Fruit fly (Drosophila melanogaster) whole organism, embryonic: ENCODE results near the gene HHEX.

Source experiments
- Atf3 ChIP-seq: fragments of 200-800 bp; sonication (Bioruptor generic); optimal IDR thresholded peaks from 3 replicates; lab custom pipeline; 2016; ENCODE audit warnings: missing biosample characterization, missing genetic modification characterization
- CG10366 ChIP-seq: fragments of 200-800 bp; sonication (Bioruptor generic); IDR thresholded peaks from 2 replicates; pipeline ENCODE4 v1.3.6; 2022; ENCODE audit warnings: missing biosample characterization, missing genetic modification characterization
- CG10565 ChIP-seq: fragments of 200-800 bp; sonication (Bioruptor generic); optimal IDR thresholded peaks from 3 replicates; lab custom pipeline; 2016; ENCODE audit warnings: missing biosample characterization, mild to moderate bottlenecking, missing genetic modification characterization
- CG12219 ChIP-seq: fragments of 200-800 bp; sonication (Bioruptor generic); optimal IDR thresholded peaks from 3 replicates; lab custom pipeline; 2018; ENCODE audit warnings: missing biosample characterization, mild to moderate bottlenecking, missing genetic modification characterization
- CG1233 ChIP-seq: fragments of 200-800 bp; sonication (Bioruptor generic); optimal IDR thresholded peaks from 4 replicates; lab custom pipeline; 2018; ENCODE audit warnings: missing biosample characterization, mild to moderate bottlenecking, missing genetic modification characterization
- CG13424 ChIP-seq: fragments of 200-800 bp; sonication (Bioruptor generic); optimal IDR thresholded peaks from 2 replicates; lab custom pipeline; 2019; ENCODE audit warnings: missing biosample characterization, mild to moderate bottlenecking, missing genetic modification characterization, moderate library complexity
- CG14050 ChIP-seq: fragments of 200-800 bp; sonication (Bioruptor generic); IDR thresholded peaks from 3 replicates; pipeline ENCODE4 v1.3.6; 2022; ENCODE audit warnings: missing biosample characterization, missing genetic modification characterization
- CG15073 ChIP-seq: fragments of 200-800 bp; sonication (Bioruptor generic); optimal IDR thresholded peaks from 2 replicates; lab custom pipeline; 2016; ENCODE audit warnings: missing biosample characterization, missing genetic modification characterization
- CG17361 ChIP-seq: fragments of 200-800 bp; sonication (Bioruptor generic); IDR thresholded peaks from 3 replicates; pipeline ENCODE4 v1.3.6; 2022; ENCODE audit warnings: missing biosample characterization, missing genetic modification characterization
- CG17802 ChIP-seq: fragments of 200-800 bp; sonication (Bioruptor generic); optimal IDR thresholded peaks from 2 replicates; lab custom pipeline; 2018; ENCODE audit warnings: missing biosample characterization, mild to moderate bottlenecking, missing genetic modification characterization, moderate library complexity
- CG2712 ChIP-seq: fragments of 200-800 bp; optimal IDR thresholded peaks from 3 replicates; lab custom pipeline; 2019; ENCODE audit warnings: missing biosample characterization, mild to moderate bottlenecking, missing genetic modification characterization, moderate library complexity
- CG2875 ChIP-seq: fragments of 200-800 bp; sonication (Bioruptor generic); optimal IDR thresholded peaks from 2 replicates; lab custom pipeline; 2017; ENCODE audit warnings: missing biosample characterization, mild to moderate bottlenecking, missing genetic modification characterization, missing genetic modification reagents
- CG34224 ChIP-seq: fragments of 200-800 bp; sonication (Bioruptor generic); IDR thresholded peaks from 3 replicates; pipeline ENCODE4 v1.3.6; 2022; ENCODE audit warnings: missing biosample characterization, missing genetic modification characterization; ENCODE audit not compliant: partially characterized antibody
- CG43689 ChIP-seq: fragments of 200-800 bp; sonication (Bioruptor generic); IDR thresholded peaks from 2 replicates; pipeline ENCODE4 v1.3.6; 2022; ENCODE audit warnings: missing biosample characterization, missing genetic modification characterization
- CG7372 ChIP-seq: fragments of 200-800 bp; sonication (Bioruptor generic); IDR thresholded peaks from 2 replicates; pipeline ENCODE4 v1.3.6; 2022; ENCODE audit warnings: missing biosample characterization, missing genetic modification characterization
- CG7987 ChIP-seq: fragments of 200-800 bp; sonication (Bioruptor generic); optimal IDR thresholded peaks from 2 replicates; lab custom pipeline; 2018; ENCODE audit warnings: missing biosample characterization, mild to moderate bottlenecking, missing genetic modification characterization, moderate library complexity
- CG8089 ChIP-seq: fragments of 200-800 bp; sonication (Bioruptor generic); optimal IDR thresholded peaks from 3 replicates; lab custom pipeline; 2016; ENCODE audit warnings: missing biosample characterization, missing genetic modification characterization
- CG9727 ChIP-seq: fragments of 200-800 bp; sonication (Bioruptor generic); optimal IDR thresholded peaks from 3 replicates; lab custom pipeline; 2017; ENCODE audit warnings: missing biosample characterization, mild to moderate bottlenecking, missing genetic modification characterization
- CrebB ChIP-seq: fragments of 200-800 bp; sonication (Bioruptor generic); optimal IDR thresholded peaks from 3 replicates; lab custom pipeline; 2018; ENCODE audit warnings: missing biosample characterization, mild to moderate bottlenecking, missing genetic modification characterization
- Dad ChIP-seq: fragments of 200-800 bp; sonication (Bioruptor generic); optimal IDR thresholded peaks from 3 replicates; lab custom pipeline; 2016; ENCODE audit warnings: missing biosample characterization, missing genetic modification characterization
- Dll ChIP-seq: fragments of 200-800 bp; sonication (Bioruptor generic); IDR thresholded peaks from 4 replicates; pipeline ENCODE4 v1.3.6; 2022; ENCODE audit warnings: missing biosample characterization, missing genetic modification characterization; ENCODE audit not compliant: partially characterized antibody
- Ets97D ChIP-seq: fragments of 200-800 bp; sonication (Bioruptor generic); optimal IDR thresholded peaks from 3 replicates; lab custom pipeline; 2016; ENCODE audit warnings: missing biosample characterization, missing genetic modification characterization
- HLH4C ChIP-seq: fragments of 200-800 bp; sonication (Bioruptor generic); IDR thresholded peaks from 3 replicates; pipeline ENCODE4 v1.3.6; 2022; ENCODE audit warnings: missing biosample characterization, missing genetic modification characterization; ENCODE audit not compliant: partially characterized antibody
- Hr51 ChIP-seq, 2 experiments: fragments of 200-800 bp; sonication (Bioruptor generic); optimal IDR thresholded peaks; 2 replicates in 1 of 2; 3 replicates in 1 of 2; lab custom pipeline; 2016 to 2018; ENCODE audit warnings: missing biosample characterization in 2 of 2, missing genetic modification characterization in 2 of 2, mild to moderate bottlenecking in 1 of 2, moderate library complexity in 1 of 2
- MESR4 ChIP-seq: fragments of 200-800 bp; sonication (Bioruptor generic); optimal IDR thresholded peaks from 2 replicates; lab custom pipeline; 2018; ENCODE audit warnings: missing biosample characterization, mild to moderate bottlenecking, missing genetic modification characterization, moderate library complexity
- NC2β ChIP-seq: fragments of 200-800 bp; sonication (Bioruptor generic); optimal IDR thresholded peaks from 2 replicates; lab custom pipeline; 2016; ENCODE audit warnings: missing biosample characterization, missing genetic modification characterization
- Nf-YA ChIP-seq: fragments of 200-800 bp; sonication (Bioruptor generic); IDR thresholded peaks from 2 replicates; pipeline ENCODE4 v1.3.6; 2022; ENCODE audit warnings: missing biosample characterization, missing genetic modification characterization
- YL-1 ChIP-seq: fragments of 200-800 bp; sonication (Bioruptor generic); optimal IDR thresholded peaks from 3 replicates; lab custom pipeline; 2017; ENCODE audit warnings: missing biosample characterization, mild to moderate bottlenecking, missing genetic modification characterization
- al ChIP-seq: fragments of 200-800 bp; sonication (Bioruptor generic); IDR thresholded peaks from 2 replicates; pipeline ENCODE4 v1.3.6; 2022; ENCODE audit warnings: missing biosample characterization, missing genetic modification characterization
- ap ChIP-seq: fragments of 200-800 bp; sonication (Bioruptor generic); IDR thresholded peaks from 2 replicates; pipeline ENCODE4 v1.3.6; 2022; ENCODE audit warnings: missing biosample characterization, missing genetic modification characterization
- ara ChIP-seq: fragments of 200-800 bp; sonication (Bioruptor generic); IDR thresholded peaks from 2 replicates; pipeline ENCODE4 v1.3.6; 2022; ENCODE audit warnings: missing biosample characterization, missing genetic modification characterization
- cas ChIP-seq: fragments of 200-800 bp; sonication (Bioruptor generic); IDR thresholded peaks from 2 replicates; pipeline ENCODE4 v1.3.6; 2022; ENCODE audit warnings: missing biosample characterization, missing genetic modification characterization
- chm ChIP-seq: fragments of 200-800 bp; sonication (Bioruptor generic); IDR thresholded peaks from 2 replicates; pipeline ENCODE4 v1.3.6; 2022; ENCODE audit warnings: missing biosample characterization, missing genetic modification characterization
- ci ChIP-seq: fragments of 200-800 bp; sonication (Bioruptor generic); IDR thresholded peaks from 3 replicates; pipeline ENCODE4 v1.3.6; 2022; ENCODE audit warnings: missing biosample characterization, missing genetic modification characterization
- ewg ChIP-seq: fragments of 200-800 bp; sonication (Bioruptor generic); optimal IDR thresholded peaks from 3 replicates; lab custom pipeline; 2017; ENCODE audit warnings: mild to moderate bottlenecking, missing biosample characterization, missing genetic modification reagents, missing genetic modification characterization
- fd96Cb ChIP-seq: fragments of 200-800 bp; sonication (Bioruptor generic); optimal IDR thresholded peaks from 2 replicates; lab custom pipeline; 2018; ENCODE audit warnings: missing biosample characterization, mild to moderate bottlenecking, missing genetic modification characterization, moderate library complexity
- mirr ChIP-seq: fragments of 200-800 bp; sonication (Bioruptor generic); optimal IDR thresholded peaks from 3 replicates; lab custom pipeline; 2018; ENCODE audit warnings: missing biosample characterization, mild to moderate bottlenecking, missing genetic modification characterization
- mld ChIP-seq: fragments of 200-800 bp; sonication (Bioruptor generic); IDR thresholded peaks from 3 replicates; pipeline ENCODE4 v1.3.6; 2022; ENCODE audit warnings: missing biosample characterization, missing genetic modification characterization; ENCODE audit not compliant: partially characterized antibody
- nerfin-1 ChIP-seq: fragments of 200-800 bp; sonication (Bioruptor generic); optimal IDR thresholded peaks from 3 replicates; lab custom pipeline; 2019; ENCODE audit warnings: missing biosample characterization, mild to moderate bottlenecking, missing genetic modification characterization, moderate library complexity
- pb ChIP-seq: fragments of 200-800 bp; sonication (Bioruptor generic); optimal IDR thresholded peaks from 3 replicates; lab custom pipeline; 2016; ENCODE audit warnings: missing biosample characterization, missing genetic modification characterization
- ro ChIP-seq: fragments of 200-800 bp; sonication (Bioruptor generic); IDR thresholded peaks from 2 replicates; pipeline ENCODE4 v1.3.6; 2022; ENCODE audit warnings: missing biosample characterization, missing genetic modification characterization
- slp2 ChIP-seq: fragments of 200-800 bp; sonication (Bioruptor generic); optimal IDR thresholded peaks from 2 replicates; lab custom pipeline; 2016; ENCODE audit warnings: missing biosample characterization, missing genetic modification characterization
- sna ChIP-seq: fragments of 200-800 bp; sonication (Bioruptor generic); IDR thresholded peaks from 2 replicates; pipeline ENCODE4 v1.3.6; 2022; ENCODE audit warnings: missing biosample characterization, missing genetic modification characterization; ENCODE audit not compliant: partially characterized antibody
- stwl ChIP-seq: fragments of 200-800 bp; sonication (Bioruptor generic); optimal IDR thresholded peaks from 3 replicates; lab custom pipeline; 2018; ENCODE audit warnings: missing biosample characterization, mild to moderate bottlenecking, missing genetic modification characterization, moderate library complexity
- tgo ChIP-seq: fragments of 200-800 bp; sonication (Bioruptor generic); IDR thresholded peaks from 3 replicates; pipeline ENCODE4 v1.3.6; 2022; ENCODE audit warnings: missing biosample characterization, missing genetic modification characterization
- unc-4 ChIP-seq: fragments of 200-800 bp; sonication (Bioruptor generic); IDR thresholded peaks from 2 replicates; pipeline ENCODE4 v1.3.6; 2022; ENCODE audit warnings: missing biosample characterization, missing genetic modification characterization; ENCODE audit not compliant: partially characterized antibody
- vvl ChIP-seq: fragments of 200-800 bp; sonication (Bioruptor generic); IDR thresholded peaks from 2 replicates; pipeline ENCODE4 v1.3.6; 2022; ENCODE audit warnings: missing biosample characterization, missing genetic modification characterization
- wor ChIP-seq: fragments of 200-800 bp; sonication (Bioruptor generic); IDR thresholded peaks from 2 replicates; pipeline ENCODE4 v1.3.6; 2022; ENCODE audit warnings: missing biosample characterization, missing genetic modification characterization
- zen ChIP-seq: fragments of 200-800 bp; sonication (Bioruptor generic); optimal IDR thresholded peaks from 3 replicates; lab custom pipeline; 2018; ENCODE audit warnings: missing biosample characterization, mild to moderate bottlenecking, missing genetic modification characterization, moderate library complexity

The HHEX gene

dm6 chr3R:21107907-21108591 is 27.3 kb upstream of the HHEX start, which contains the start of the genes Sec15 and rtet:
Gene Sec15 (minus strand): TSS chr3R:21107972.
Gene rtet (plus strand): TSS chr3R:21108446.
- no peak for TF ChIP-seq cas (GFP tag; lab: Robert Waterston, UW)
- TF ChIP-seq ro (GFP tag; lab: Robert Waterston, UW) = no peak
- TF ChIP-seq CrebB (tag; lab: Kevin White, UChicago) = no peak
- TF ChIP-seq MESR4 (GFP tag; lab: Kevin White, UChicago) = peak; percentile 4
- TF ChIP-seq CG17802 = peak; percentile 49
- TF ChIP-seq YL-1 = peak; percentile 16
- peak; percentile 16 for TF ChIP-seq NC2β (GFP tag; lab: Kevin White, UChicago)
- no peak for TF ChIP-seq ap (GFP tag; lab: Robert Waterston, UW)
- TF ChIP-seq fd96Cb (tag; lab: Kevin White, UChicago) = peak; percentile 49
- peak; percentile 91 for TF ChIP-seq CG13424 (tag; lab: Kevin White, UChicago)
- TF ChIP-seq Atf3 (GFP tag; lab: Kevin White, UChicago) = no peak
- peak; percentile 36 for TF ChIP-seq Dad (GFP tag; lab: Kevin White, UChicago)
- TF ChIP-seq slp2 (GFP tag; lab: Kevin White, UChicago) = peak; percentile 25
- TF ChIP-seq nerfin-1 (tag; lab: Kevin White, UChicago) = peak; percentile 73
- TF ChIP-seq CG12219 (GFP tag; lab: Kevin White, UChicago) = peak; percentile 50
- TF ChIP-seq CG15073 (GFP tag; lab: Kevin White, UChicago) = no peak
- TF ChIP-seq mirr (GFP tag; lab: Kevin White, UChicago) = peak; percentile 47
- TF ChIP-seq zen (tag; lab: Kevin White, UChicago) = peak; percentile 85
- peak; percentile 75 for TF ChIP-seq ci (GFP tag; lab: Robert Waterston, UW)
- peak; percentile 79 for TF ChIP-seq CG9727
- TF ChIP-seq ara (GFP tag; lab: Robert Waterston, UW) = peak; percentile 62
- TF ChIP-seq al (GFP tag; lab: Robert Waterston, UW) = no peak
- TF ChIP-seq Hr51 (GFP tag; optimal IDR thresholded peaks at IDR 0.05; lab: Kevin White, UChicago) = peak; percentile 50 to 74
- no peak for TF ChIP-seq CG2875 (GFP tag; lab: Kevin White, UChicago)
- TF ChIP-seq tgo (GFP tag; lab: Robert Waterston, UW) = peak; percentile 51; the same call in 1 of the 3 replicates
- peak; percentile 46; the same call in 1 of the 3 replicates for TF ChIP-seq mld (GFP tag; lab: Robert Waterston, UW)
- TF ChIP-seq Nf-YA = no peak
- TF ChIP-seq CG10366 (GFP tag; lab: Robert Waterston, UW) = peak; percentile 62
- peak; percentile 72 for TF ChIP-seq CG2712 (tag; lab: Kevin White, UChicago)
- TF ChIP-seq CG7987 (GFP tag; lab: Kevin White, UChicago) = no peak
- TF ChIP-seq Ets97D (GFP tag; lab: Kevin White, UChicago) = peak; percentile 17
- TF ChIP-seq pb (GFP tag; lab: Kevin White, UChicago) = no peak
- TF ChIP-seq ewg (GFP tag; lab: Kevin White, UChicago) = peak; percentile 60
- TF ChIP-seq stwl = peak; percentile 44
- TF ChIP-seq CG17361 (GFP tag; lab: Robert Waterston, UW) = peak; percentile 31; the same call in 1 of the 3 replicates
- no peak for TF ChIP-seq CG10565 (GFP tag; lab: Kevin White, UChicago)
- TF ChIP-seq CG14050 = peak; percentile 13; the same call in 1 of the 3 replicates
- peak; percentile 63; the same call in 2 of the 3 replicates for TF ChIP-seq CG34224 (GFP tag; lab: Robert Waterston, UW)
- peak; percentile 75; the same call in 3 of the 4 replicates for TF ChIP-seq Dll (GFP tag; lab: Robert Waterston, UW)
- no peak for TF ChIP-seq CG7372 (GFP tag; lab: Robert Waterston, UW)
- peak; percentile 68 for TF ChIP-seq unc-4
- TF ChIP-seq vvl (GFP tag; lab: Robert Waterston, UW) = peak; percentile 76
- TF ChIP-seq sna (GFP tag; lab: Robert Waterston, UW) = peak; percentile 59
- TF ChIP-seq CG1233 = peak; percentile 44
- peak; percentile 17 for TF ChIP-seq CG8089 (GFP tag; lab: Kevin White, UChicago)
- TF ChIP-seq chm (GFP tag; lab: Robert Waterston, UW) = peak; percentile 60; the same call in 1 of the 2 replicates
- TF ChIP-seq HLH4C = peak; percentile 78
- TF ChIP-seq CG43689 (GFP tag; lab: Robert Waterston, UW) = no peak
- no peak for TF ChIP-seq wor
